Worm (Caenorhabditis elegans): ENCODE results near the gene ndub-6.
"Not testable (repeated sequence)": the region's sequence is repeated elsewhere in the genome, so short reads cannot be mapped to it uniquely, and the experiment has no call there.

DNA sequence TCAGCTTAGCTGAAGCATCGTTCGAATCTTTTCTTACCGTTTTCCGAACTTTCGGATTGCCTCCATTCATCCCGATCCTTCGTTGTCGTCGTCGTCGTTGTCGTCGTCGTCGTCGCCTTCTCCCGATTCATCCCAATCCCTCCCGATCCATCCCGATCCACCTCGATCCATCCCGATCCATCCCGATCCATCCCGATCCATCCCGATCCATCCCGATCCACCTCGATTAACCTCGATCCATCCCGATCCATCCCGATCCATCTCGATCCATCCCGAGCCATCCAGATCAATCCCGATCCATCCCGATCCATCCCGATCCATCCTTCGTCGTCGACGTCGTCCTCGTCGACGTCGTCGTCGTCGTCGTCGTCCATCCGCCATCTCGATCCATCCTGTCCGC, 35.7 kb upstream of the ndub-6 start:
- not testable (repeated sequence) for TF ChIP-seq flt-1, ztf-23 (GFP tag; IDR thresholded peaks at IDR 0.05)
